Fruit fly (Drosophila melanogaster): Measurements from ENCODE around the gene CG31549.

dm6 chr3R:5635524-5635923, 3.5 kb downstream of the CG31549 start, which contains the start of gene CG31546:
- TF ChIP-seq CTCF (optimal IDR thresholded peaks at IDR 0.05), result no peak
- no peak for TF ChIP-seq CG8478 (optimal IDR thresholded peaks at IDR 0.05)
